Worm (Caenorhabditis elegans) whole organism, dauer: ENCODE results near the gene twk-28.

ENCODE experiments used
- unc-62 ChIP-seq: sonication (generic microtip); optimal IDR thresholded peaks from 2 replicates; lab custom pipeline; 2017; ENCODE audit warnings: missing biosample characterization, missing genetic modification reagents, missing genetic modification characterization

twk-28 gene

ce11 chrX:4279294-4279782, at the start of gene twk-28, which contains the start of gene ets-9:
twk-28 (minus strand) TSS chrX:4279344.
ets-9 (plus strand) TSS chrX:4279703.
- no peak for TF ChIP-seq unc-62 (GFP tag; lab: Kevin White, UChicago)

ce11 chrX:4328816-4329215, 49.7 kb upstream of the twk-28 start, which contains the start of gene C24A8.5:
C24A8.5 (minus strand) TSS chrX:4328916.
- no peak for TF ChIP-seq unc-62 (GFP tag; lab: Kevin White, UChicago)

ce11 chrX:4322847-4323455, 43.8 kb upstream of the twk-28 start:
- TF ChIP-seq unc-62 (GFP tag; lab: Kevin White, UChicago) = no peak

- TF ChIP-seq unc-62 (GFP tag; lab: Kevin White, UChicago) = no peak
These were observed 41.4 kb upstream of the twk-28 start, which contains the start of gene dop-6 for ce11 chrX:4320563-4320962. dop-6 (plus strand) TSS chrX:4320863.

- no peak for TF ChIP-seq unc-62 (GFP tag; lab: Kevin White, UChicago)
These were observed 38.0 kb upstream of the twk-28 start for ce11 chrX:4317095-4317494.

ce11 chrX:4314939-4315338, 35.8 kb upstream of the twk-28 start:
- TF ChIP-seq unc-62 (GFP tag; lab: Kevin White, UChicago) = no peak

ce11 chrX:4311668-4312067, 32.5 kb upstream of the twk-28 start, which contains the start of gene C52B9.8:
C52B9.8 (minus strand) TSS chrX:4311768.
- no peak for TF ChIP-seq unc-62 (GFP tag; lab: Kevin White, UChicago)

ce11 chrX:4307559-4308005, 28.4 kb upstream of the twk-28 start:
- TF ChIP-seq unc-62 (GFP tag; lab: Kevin White, UChicago) = no peak

ce11 chrX:4306861-4307260, 27.7 kb upstream of the twk-28 start, which contains the start of gene pqn-15:
pqn-15 (minus strand) TSS chrX:4306961.
- no peak for TF ChIP-seq unc-62 (GFP tag; lab: Kevin White, UChicago)

ce11 chrX:4303200-4303599, 24.1 kb upstream of the twk-28 start:
- TF ChIP-seq unc-62 (GFP tag; lab: Kevin White, UChicago) = no peak

ce11 chrX:4297452-4297851, 18.3 kb upstream of the twk-28 start, which contains the start of gene paf-2:
paf-2 (minus strand) TSS chrX:4297741.
- no peak for TF ChIP-seq unc-62 (GFP tag; lab: Kevin White, UChicago)

- no peak for TF ChIP-seq unc-62 (GFP tag; lab: Kevin White, UChicago)
These were observed 16.8 kb upstream of the twk-28 start for ce11 chrX:4295917-4296316.

ce11 chrX:4294957-4295356, 15.8 kb upstream of the twk-28 start:
- no peak for TF ChIP-seq unc-62 (GFP tag; lab: Kevin White, UChicago)

- TF ChIP-seq unc-62 (GFP tag; lab: Kevin White, UChicago) = no peak
These were observed 10.7 kb upstream of the twk-28 start for ce11 chrX:4289805-4290204.

ce11 chrX:4285669-4286174, 6.6 kb upstream of the twk-28 start, which contains the start of gene cka-2:
cka-2 (plus strand) TSS chrX:4286124.
- TF ChIP-seq unc-62 (GFP tag; lab: Kevin White, UChicago) = no peak

ce11 chrX:4284470-4284869, 5.3 kb upstream of the twk-28 start:
- TF ChIP-seq unc-62 (GFP tag; lab: Kevin White, UChicago) = no peak

ce11 chrX:4283989-4284388, 4.8 kb upstream of the twk-28 start, which contains the start of gene ets-10:
ets-10 (plus strand) TSS chrX:4284189.
- no peak for TF ChIP-seq unc-62 (GFP tag; lab: Kevin White, UChicago)
